Worm (Caenorhabditis elegans) whole organism, L4 larva: Measurements from ENCODE around the gene srx-19.
"Not testable (repeated sequence)": the region's sequence is repeated elsewhere in the genome, so short reads cannot be mapped to it uniquely, and the experiment has no call there.

ENCODE experiments used
- F37D6.2 ChIP-seq: sonication (generic microtip); optimal IDR thresholded peaks from 2 replicates; lab custom pipeline; 2016; ENCODE audit warnings: mild to moderate bottlenecking, missing genetic modification characterization, missing compliant biosample characterization
- T26A8.4 ChIP-seq: fragments of 200-800 bp; sonication (Bioruptor generic); IDR thresholded peaks from 2 replicates; pipeline ENCODE4 v1.3.6; 2022; ENCODE audit warnings: missing genetic modification characterization, missing compliant biosample characterization
- ZK546.5 ChIP-seq, 2 experiments: sonication (generic microtip); optimal IDR thresholded peaks; 2 replicates each; lab custom pipeline; 2017; ENCODE audit warnings: missing biosample characterization in 2 of 2, missing genetic modification characterization in 2 of 2
- aly-2 ChIP-seq: sonication (generic microtip); optimal IDR thresholded peaks from 2 replicates; lab custom pipeline; 2018; ENCODE audit warnings: missing biosample characterization, missing genetic modification characterization
- egl-27 ChIP-seq: sonication (generic microtip); optimal IDR thresholded peaks from 3 replicates; lab custom pipeline; 2017; ENCODE audit warnings: missing biosample characterization, missing genetic modification reagents, missing genetic modification characterization
- fkh-10 ChIP-seq: fragments of 150-350 bp; optimal IDR thresholded peaks from 2 replicates; lab custom pipeline; 2014; ENCODE audit warnings: missing biosample characterization, missing genetic modification reagents, missing genetic modification characterization
- nhr-11 ChIP-seq: fragments of 150-350 bp; optimal IDR thresholded peaks from 2 replicates; lab custom pipeline; 2014; ENCODE audit warnings: missing biosample characterization, missing genetic modification characterization
- nhr-76 ChIP-seq: fragments of 150-350 bp; optimal IDR thresholded peaks from 2 replicates; lab custom pipeline; 2014; ENCODE audit warnings: missing biosample characterization, missing genetic modification characterization
- pha-4 ChIP-seq, 2 experiments: fragments of 150-350 bp in 1 of 2; fragments of 200-800 bp in 1 of 2; sonication (Bioruptor generic) in 1 of 2; IDR thresholded peaks in 1 of 2; optimal IDR thresholded peaks in 1 of 2; 2 replicates each; pipeline versions ENCODE4 v1.3.6 to Lab custom; 2014 to 2022; ENCODE audit warnings: missing genetic modification characterization in 2 of 2, missing genetic modification reagents in 2 of 2, missing biosample characterization in 1 of 2, missing compliant biosample characterization in 1 of 2
- pqm-1 ChIP-seq: sonication (generic microtip); optimal IDR thresholded peaks from 2 replicates; lab custom pipeline; 2017; ENCODE audit warnings: missing biosample characterization, missing genetic modification characterization
- unc-62 ChIP-seq, 3 experiments: fragments of 150-350 bp in 1 of 3; sonication (generic microtip); optimal IDR thresholded peaks in 2 of 3; peaks in 1 of 3; 1 replicate in 1 of 3; 2 replicates in 2 of 3; lab custom pipeline; 2014 to 2017; ENCODE audit warnings: missing biosample characterization in 3 of 3, missing genetic modification characterization in 3 of 3, missing genetic modification reagents in 3 of 3, missing genotype in 1 of 3
- ztf-11 ChIP-seq: fragments of 150-350 bp; optimal IDR thresholded peaks from 2 replicates; lab custom pipeline; 2014; ENCODE audit warnings: missing biosample characterization, missing genetic modification characterization

DNA sequence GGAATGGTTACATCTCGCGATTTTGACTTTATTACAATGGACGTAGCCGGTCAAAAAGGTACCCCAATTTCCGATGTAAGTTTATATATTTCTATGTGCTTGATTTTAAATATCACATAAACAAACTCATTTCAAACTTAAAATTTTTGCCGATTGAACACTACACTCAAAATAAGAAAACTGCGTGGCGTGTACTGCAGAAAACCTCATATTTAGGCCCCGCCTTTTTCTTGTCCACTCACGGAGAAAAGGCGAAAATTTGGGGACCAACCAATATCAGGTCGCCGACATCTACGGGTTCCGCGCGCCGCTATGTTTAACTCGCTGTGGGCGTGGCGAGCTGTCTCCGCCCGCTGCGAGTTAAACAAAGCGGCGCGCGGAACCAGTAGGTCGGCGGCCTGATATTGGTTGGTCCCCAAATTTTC lies 41.1 kb downstream of the srx-19 start:
- not testable (repeated sequence) for TF ChIP-seq nhr-11 (tag; lab: Kevin White, UChicago); F37D6.2 (tag; lab: Kevin White, UChicago); pqm-1 (tag; lab: Kevin White, UChicago); aly-2 (tag; lab: Kevin White, UChicago); T26A8.4 (GFP tag; lab: Robert Waterston, UW); ZK546.5 (tag; optimal IDR thresholded peaks at IDR 0.05; lab: Kevin White, UChicago); nhr-76; egl-27 (tag; lab: Kevin White, UChicago); ztf-11; pha-4 (GFP tag; IDR thresholded peaks at IDR 0.05; lab: Robert Waterston, UW); pha-4 (tag; optimal IDR thresholded peaks at IDR 0.05; lab: Kevin White, UChicago); unc-62 (GFP tag; optimal IDR thresholded peaks at IDR 0.05 in 1 of 2; lab: Kevin White, UChicago); unc-62 (tag; optimal IDR thresholded peaks at IDR 0.05; lab: Kevin White, UChicago); fkh-10 (GFP tag; lab: Kevin White, UChicago)
